Worm (Caenorhabditis elegans): ENCODE results near the gene F32D8.12.

The F32D8.12 gene

DNA sequence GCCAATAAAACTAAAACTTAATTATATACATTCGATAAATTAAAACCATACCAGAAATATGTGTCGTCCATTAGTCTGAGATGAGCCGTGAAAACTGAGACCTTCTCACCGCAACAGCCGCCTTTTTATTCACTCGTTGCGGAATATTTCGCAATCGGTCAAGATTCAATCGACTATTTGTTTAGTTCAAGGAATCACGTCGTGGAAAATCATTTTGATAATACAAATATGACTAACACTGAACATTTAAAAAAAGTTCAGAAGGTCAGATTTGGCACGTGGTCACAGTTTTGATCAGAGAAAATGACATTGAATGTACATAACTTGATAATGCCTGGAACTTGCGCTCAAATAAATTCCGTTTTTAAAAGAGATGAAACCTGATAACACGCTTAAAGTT is 47.9 kb upstream of the F32D8.12 start, which contains the start of gene F17C11.11 (continued):
- no peak for TF ChIP-seq nhr-12 (tag; optimal IDR thresholded peaks at IDR 0.05)
- no peak for TF ChIP-seq mbf-1 (tag; optimal IDR thresholded peaks at IDR 0.05)
- TF ChIP-seq nhr-21 (tag; optimal IDR thresholded peaks at IDR 0.05), result peak; percentile 20
- TF ChIP-seq zag-1 (tag; optimal IDR thresholded peaks at IDR 0.05), result no peak
- TF ChIP-seq unc-55 (GFP tag; optimal IDR thresholded peaks at IDR 0.05), result no peak
- TF ChIP-seq mab-5 (tag; optimal IDR thresholded peaks at IDR 0.05), result no peak
- TF ChIP-seq nhr-6 (tag; optimal IDR thresholded peaks at IDR 0.05), result no peak
- no peak for TF ChIP-seq ama-1 (optimal IDR thresholded peaks at IDR 0.05)
- TF ChIP-seq sma-3 (GFP tag; optimal IDR thresholded peaks at IDR 0.05), result no peak
- no peak for TF ChIP-seq nhr-23 (tag; optimal IDR thresholded peaks at IDR 0.05)
- no peak for TF ChIP-seq peb-1 (tag; optimal IDR thresholded peaks at IDR 0.05)

DNA sequence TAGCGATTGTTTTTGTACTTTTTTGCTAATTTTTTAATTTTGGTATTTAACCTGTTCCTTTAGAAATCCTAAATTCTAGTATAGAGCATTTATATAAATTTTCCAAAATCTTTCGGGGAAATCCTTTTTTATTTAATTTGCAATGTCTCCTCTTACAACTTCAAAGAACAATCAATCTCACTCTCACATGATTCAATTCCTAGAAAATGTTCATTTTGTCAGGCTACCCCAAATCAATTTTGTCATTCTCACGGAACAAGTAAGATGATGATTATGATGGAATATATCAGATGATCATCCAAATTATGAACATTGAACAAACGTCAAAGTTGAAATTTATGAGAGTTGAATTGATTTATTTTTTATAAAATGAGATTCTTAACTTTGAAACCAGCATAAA is 46.5 kb upstream of the F32D8.12 start:
- TF ChIP-seq nhr-237 (tag; optimal IDR thresholded peaks at IDR 0.05) (no peak), lin-11 (tag; optimal IDR thresholded peaks at IDR 0.05) (no peak), C34F6.9 (tag; optimal IDR thresholded peaks at IDR 0.05) (peak; percentile 69), F13H6.1 (tag; optimal IDR thresholded peaks at IDR 0.05) (no peak), nhr-12 (tag; optimal IDR thresholded peaks at IDR 0.05) (no peak), nhr-11 (tag; optimal IDR thresholded peaks at IDR 0.05) (no peak), mab-5 (tag; optimal IDR thresholded peaks at IDR 0.05) (no peak), Y55F3AM.14 (GFP tag; optimal IDR thresholded peaks at IDR 0.05) (no peak), ztf-4 (tag; optimal IDR thresholded peaks at IDR 0.05) (peak; percentile 61), unc-62 (GFP tag; optimal IDR thresholded peaks at IDR 0.05) (no peak), lin-39 (tag; optimal IDR thresholded peaks at IDR 0.05) (no peak), elt-3 (tag; optimal IDR thresholded peaks at IDR 0.05) (no peak), fos-1 (tag; optimal IDR thresholded peaks at IDR 0.05) (peak; percentile 13), mbf-1 (tag; optimal IDR thresholded peaks at IDR 0.05) (no peak), snpc-4 (tag; optimal IDR thresholded peaks at IDR 0.05) (no peak), elt-1 (tag; optimal IDR thresholded peaks at IDR 0.05) (no peak), nhr-25 (tag; optimal IDR thresholded peaks at IDR 0.05) (peak; percentile 1), dmd-4 (tag; optimal IDR thresholded peaks at IDR 0.05) (no peak), lin-13 (GFP tag; optimal IDR thresholded peaks at IDR 0.05) (no peak), nhr-129 (tag; optimal IDR thresholded peaks at IDR 0.05) (peak; percentile 94), nhr-23 (tag; optimal IDR thresholded peaks at IDR 0.05) (no peak), ama-1 (optimal IDR thresholded peaks at IDR 0.05) (no peak), unc-39 (tag; optimal IDR thresholded peaks at IDR 0.05) (no peak), aly-2 (tag; optimal IDR thresholded peaks at IDR 0.05) (no peak), gmeb-1 (tag; optimal IDR thresholded peaks at IDR 0.05) (peak; percentile 47), ceh-16 (tag; optimal IDR thresholded peaks at IDR 0.05) (no peak), ztf-11 (tag; optimal IDR thresholded peaks at IDR 0.05) (no peak), egl-27 (tag; optimal IDR thresholded peaks at IDR 0.05) (no peak), R02D3.7 (tag; optimal IDR thresholded peaks at IDR 0.05) (no peak), sma-3 (GFP tag; optimal IDR thresholded peaks at IDR 0.05) (no peak), unc-55 (GFP tag; optimal IDR thresholded peaks at IDR 0.05) (no peak), crh-2 (tag; optimal IDR thresholded peaks at IDR 0.05) (peak; percentile 52), alr-1 (tag; optimal IDR thresholded peaks at IDR 0.05) (no peak), sem-4 (tag; optimal IDR thresholded peaks at IDR 0.05) (peak; percentile 63), nhr-21 (tag; optimal IDR thresholded peaks at IDR 0.05) (peak; percentile 87), ceh-82 (tag; optimal IDR thresholded peaks at IDR 0.05) (no peak), ZK546.5 (tag; optimal IDR thresholded peaks at IDR 0.05) (no peak), nhr-77 (tag; optimal IDR thresholded peaks at IDR 0.05) (no peak), nhr-10 (tag; optimal IDR thresholded peaks at IDR 0.05) (no peak), zag-1 (tag; optimal IDR thresholded peaks at IDR 0.05) (no peak), ztf-1 (GFP tag; conservative IDR thresholded peaks at IDR 0.05) (no peak), skn-1 (tag; optimal IDR thresholded peaks at IDR 0.05) (peak; percentile 55), mdl-1 (tag; optimal IDR thresholded peaks at IDR 0.05) (no peak), blmp-1 (tag; optimal IDR thresholded peaks at IDR 0.05; ENCODE audit: insufficient read depth) (no peak), nhr-6 (tag; optimal IDR thresholded peaks at IDR 0.05) (no peak), lsy-2 (tag; optimal IDR thresholded peaks at IDR 0.05) (peak in 1 of 2 experiments; percentile 71), sma-9 (GFP tag; optimal IDR thresholded peaks at IDR 0.05) (peak; percentile 84), sma-9 (tag; optimal IDR thresholded peaks at IDR 0.05) (no peak), peb-1 (tag; optimal IDR thresholded peaks at IDR 0.05) (no peak)
